Fruit fly (Drosophila melanogaster): ENCODE measurements around the gene Nek2.

DNA sequence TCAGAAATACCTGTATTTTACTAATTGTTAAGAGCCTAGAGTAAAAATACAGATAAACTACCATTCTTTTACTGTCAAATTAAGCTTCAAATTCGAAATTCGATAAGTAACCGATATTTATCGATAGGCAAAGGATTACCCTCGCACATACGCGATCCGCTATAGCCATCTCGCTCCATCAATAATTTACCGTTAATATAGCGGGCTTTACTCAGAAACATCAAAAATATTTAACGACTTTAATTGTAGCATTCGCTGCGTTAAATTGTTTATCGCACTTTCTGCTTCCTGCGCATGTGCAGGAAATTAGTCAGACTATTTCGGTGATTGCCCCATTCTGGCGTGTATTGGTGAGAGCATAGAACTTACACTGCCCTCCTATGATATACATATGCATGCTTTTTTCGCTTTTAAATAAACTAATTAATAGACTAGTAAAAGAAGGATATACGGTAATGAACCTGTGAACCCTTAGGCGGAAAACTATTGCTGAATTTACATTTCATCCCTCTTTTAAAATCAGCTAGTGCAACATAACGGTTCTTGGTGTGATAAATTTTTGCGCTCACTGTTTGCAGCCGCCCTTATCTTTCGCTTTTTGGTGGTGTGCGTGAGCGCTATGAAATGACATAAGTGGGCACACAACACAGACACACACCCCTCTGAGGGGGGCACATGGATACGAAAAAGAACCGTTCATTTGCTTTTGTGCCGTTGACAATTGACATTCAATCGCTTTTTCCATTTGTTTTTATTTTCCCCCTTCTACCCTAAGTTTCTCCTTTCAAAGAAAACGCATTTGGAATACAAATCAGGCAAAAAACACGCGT lies 17.0 kb upstream of the Nek2 start, which contains the start of the genes dpr14 and spidey:
- peak; percentile 21 for TF ChIP-seq fd85E (GFP tag; optimal IDR thresholded peaks at IDR 0.05)
- no peak for TF ChIP-seq Smox (GFP tag; optimal IDR thresholded peaks at IDR 0.05)
- TF ChIP-seq Eip78C (GFP tag) = peak; percentile 96
- peak; percentile 17 for TF ChIP-seq Eip93F (GFP tag; optimal IDR thresholded peaks at IDR 0.05)
- peak; percentile 79 for TF ChIP-seq cyc (GFP tag; optimal IDR thresholded peaks at IDR 0.05)
- TF ChIP-seq CG6854 (GFP tag; optimal IDR thresholded peaks at IDR 0.05) = peak; percentile 63
- TF ChIP-seq Blimp-1 (GFP tag; optimal IDR thresholded peaks at IDR 0.05) = peak; percentile 44
- TF ChIP-seq CG15336 (GFP tag; IDR thresholded peaks at IDR 0.05) = peak; percentile 85
- peak; percentile 61 for TF ChIP-seq CG4318 (GFP tag; optimal IDR thresholded peaks at IDR 0.05)
- peak; percentile 74 for TF ChIP-seq net (GFP tag; optimal IDR thresholded peaks at IDR 0.05)
- TF ChIP-seq CG6163 (GFP tag; IDR thresholded peaks at IDR 0.05) = peak; percentile 85

All from whole organism, prepupa.